Fruit fly (Drosophila melanogaster) whole organism, embryonic: ENCODE data around the gene Mco1.
A peak's percentile ranks its signal among the peaks of the same experiment; 100 is the strongest.

Experiments used
- Atf-2 ChIP-seq: fragments of 200-800 bp; sonication (Bioruptor generic); optimal IDR thresholded peaks from 2 replicates; lab custom pipeline; 2016; ENCODE audit warnings: missing biosample characterization, missing genetic modification characterization
- BEAF-32 ChIP-seq: fragments of 200-800 bp; sonication (Bioruptor generic); optimal IDR thresholded peaks from 3 replicates; lab custom pipeline; 2017; ENCODE audit warnings: missing biosample characterization, missing genetic modification characterization, mild to moderate bottlenecking, moderate library complexity, missing genetic modification reagents
- CG10543 ChIP-seq: fragments of 200-800 bp; sonication (Bioruptor generic); optimal IDR thresholded peaks from 3 replicates; lab custom pipeline; 2017; ENCODE audit warnings: missing biosample characterization, mild to moderate bottlenecking, missing genetic modification characterization, moderate library complexity
- CG11247 ChIP-seq: fragments of 200-800 bp; sonication (Bioruptor generic); IDR thresholded peaks from 2 replicates; pipeline ENCODE4 v1.3.6; 2022; ENCODE audit warnings: missing biosample characterization, missing genetic modification characterization
- CG12391 ChIP-seq: fragments of 200-800 bp; sonication (Bioruptor generic); optimal IDR thresholded peaks from 3 replicates; lab custom pipeline; 2018; ENCODE audit warnings: missing biosample characterization, mild to moderate bottlenecking, missing genetic modification characterization, moderate library complexity
- CG12744 ChIP-seq: fragments of 200-800 bp; sonication (Bioruptor generic); optimal IDR thresholded peaks from 2 replicates; lab custom pipeline; 2016; ENCODE audit warnings: missing biosample characterization, missing genetic modification characterization
- CG12769 ChIP-seq: fragments of 200-800 bp; sonication (Bioruptor generic); optimal IDR thresholded peaks from 2 replicates; lab custom pipeline; 2019; ENCODE audit warnings: missing biosample characterization, mild to moderate bottlenecking, missing genetic modification characterization, moderate library complexity
- CG15479 ChIP-seq: fragments of 200-800 bp; sonication (Bioruptor generic); optimal IDR thresholded peaks from 3 replicates; lab custom pipeline; 2019; ENCODE audit warnings: missing biosample characterization, mild to moderate bottlenecking, missing genetic modification characterization, moderate library complexity
- CG17361 ChIP-seq: fragments of 200-800 bp; sonication (Bioruptor generic); IDR thresholded peaks from 3 replicates; pipeline ENCODE4 v1.3.6; 2022; ENCODE audit warnings: missing biosample characterization, missing genetic modification characterization
- CG17568 ChIP-seq: fragments of 200-800 bp; sonication (Bioruptor generic); optimal IDR thresholded peaks from 2 replicates; lab custom pipeline; 2018; ENCODE audit warnings: missing biosample characterization, mild to moderate bottlenecking, missing genetic modification characterization, moderate library complexity
- CG18619 ChIP-seq: fragments of 200-800 bp; sonication (Bioruptor generic); optimal IDR thresholded peaks from 3 replicates; lab custom pipeline; 2017; ENCODE audit warnings: missing biosample characterization, mild to moderate bottlenecking, missing genetic modification characterization
- CG2199 ChIP-seq: fragments of 200-800 bp; sonication (Bioruptor generic); IDR thresholded peaks from 3 replicates; pipeline ENCODE4 v1.3.6; 2022; ENCODE audit warnings: missing biosample characterization, missing genetic modification characterization
- CG30020 ChIP-seq: fragments of 200-800 bp; optimal IDR thresholded peaks from 2 replicates; lab custom pipeline; 2019; ENCODE audit warnings: missing biosample characterization, mild to moderate bottlenecking, missing genetic modification characterization, moderate library complexity
- CG3726 ChIP-seq: fragments of 200-800 bp; sonication (Bioruptor generic); IDR thresholded peaks from 3 replicates; pipeline ENCODE4, ENCODE4 v1.3.6; 2022; ENCODE audit warnings: missing biosample characterization, missing genetic modification characterization
- CG3838 ChIP-seq: fragments of 200-800 bp; sonication (Bioruptor generic); optimal IDR thresholded peaks from 3 replicates; lab custom pipeline; 2016; ENCODE audit warnings: missing biosample characterization, missing genetic modification characterization
- CG4404 ChIP-seq: fragments of 200-800 bp; sonication (Bioruptor generic); IDR thresholded peaks from 2 replicates; pipeline ENCODE4 v1.3.6; 2022; ENCODE audit warnings: missing biosample characterization, missing genetic modification characterization
- CG7357 ChIP-seq: fragments of 200-800 bp; sonication (Bioruptor generic); IDR thresholded peaks from 3 replicates; pipeline ENCODE4 v1.3.6; 2022; ENCODE audit warnings: missing biosample characterization, missing genetic modification characterization
- CG7556 ChIP-seq: fragments of 200-800 bp; sonication (Bioruptor generic); optimal IDR thresholded peaks from 2 replicates; lab custom pipeline; 2017; ENCODE audit warnings: missing biosample characterization, mild to moderate bottlenecking, missing genetic modification characterization
- CkIIα-i1 ChIP-seq: fragments of 200-800 bp; sonication (Bioruptor generic); IDR thresholded peaks from 2 replicates; pipeline ENCODE4 v1.3.6; 2022; ENCODE audit warnings: missing biosample characterization, missing genetic modification characterization
- D ChIP-seq, 2 experiments: fragments of 200-800 bp in 1 of 2; fragments of >200 bp in 1 of 2; sonication (Bioruptor generic) in 1 of 2; optimal IDR thresholded peaks; 2 replicates in 1 of 2; 3 replicates in 1 of 2; lab custom pipeline; 2017; ENCODE audit warnings: mild to moderate bottlenecking in 1 of 2, missing biosample characterization in 1 of 2, missing genetic modification characterization in 1 of 2, missing genetic modification reagents in 1 of 2
- HLH54F ChIP-seq: fragments of 200-800 bp; sonication (Bioruptor generic); optimal IDR thresholded peaks from 3 replicates; lab custom pipeline; 2016; ENCODE audit warnings: missing biosample characterization, missing genetic modification characterization
- Hr78 ChIP-seq, 2 experiments: fragments of 200-800 bp in 1 of 2; fragments of >200 bp in 1 of 2; sonication (Bioruptor generic) in 1 of 2; optimal IDR thresholded peaks; 2 replicates each; lab custom pipeline; 2017 to 2019; ENCODE audit warnings: missing biosample characterization in 2 of 2, missing genetic modification characterization in 2 of 2, mild to moderate bottlenecking in 1 of 2, moderate library complexity in 1 of 2
- Kr ChIP-seq: fragments of 200-800 bp; sonication (Bioruptor generic); optimal IDR thresholded peaks from 2 replicates; lab custom pipeline; 2017; ENCODE audit warnings: missing biosample characterization, mild to moderate bottlenecking, missing genetic modification characterization
- Med ChIP-seq: fragments of 200-800 bp; sonication (Bioruptor generic); peaks from one replicate; lab custom pipeline; 2016; ENCODE audit warnings: missing biosample characterization, missing genetic modification characterization, mild to moderate bottlenecking, inconsistent platforms, moderate library complexity
- Myb ChIP-seq: fragments of 200-800 bp; sonication (Bioruptor generic); optimal IDR thresholded peaks from 2 replicates; lab custom pipeline; 2016; ENCODE audit warnings: missing biosample characterization, missing genetic modification characterization
- NC2α ChIP-seq: fragments of 200-800 bp; sonication (Bioruptor generic); optimal IDR thresholded peaks from 2 replicates; lab custom pipeline; 2016; ENCODE audit warnings: missing biosample characterization, missing genetic modification characterization
- NFAT ChIP-seq: fragments of 200-800 bp; sonication (Bioruptor generic); IDR thresholded peaks from 2 replicates; pipeline ENCODE4 v1.3.6; 2022; ENCODE audit warnings: missing biosample characterization, missing genetic modification characterization
- Opbp ChIP-seq: fragments of 200-800 bp; sonication (Bioruptor generic); IDR thresholded peaks from 3 replicates; pipeline ENCODE4 v1.3.6; 2022; ENCODE audit warnings: missing biosample characterization, missing genetic modification characterization; ENCODE audit not compliant: partially characterized antibody
- Pdp1 ChIP-seq, 2 experiments: fragments of 200-800 bp; sonication (Bioruptor generic); optimal IDR thresholded peaks; 3 replicates each; lab custom pipeline; 2016; ENCODE audit warnings: missing biosample characterization in 2 of 2, missing genetic modification characterization in 2 of 2, mild to moderate bottlenecking in 1 of 2, moderate library complexity in 1 of 2
- Six4 ChIP-seq: fragments of 200-800 bp; sonication (Bioruptor generic); optimal IDR thresholded peaks from 2 replicates; lab custom pipeline; 2016; ENCODE audit warnings: missing biosample characterization, missing genetic modification characterization
- ac ChIP-seq: fragments of 200-800 bp; sonication (Bioruptor generic); optimal IDR thresholded peaks from 3 replicates; lab custom pipeline; 2017; ENCODE audit warnings: missing biosample characterization, mild to moderate bottlenecking, missing genetic modification characterization
- cato ChIP-seq: fragments of 200-800 bp; sonication (Bioruptor generic); optimal IDR thresholded peaks from 2 replicates; lab custom pipeline; 2016; ENCODE audit warnings: missing biosample characterization, missing genetic modification characterization, borderline replicate concordance
- dan ChIP-seq: fragments of 200-800 bp; sonication (Bioruptor generic); IDR thresholded peaks from 2 replicates; pipeline ENCODE4 v1.3.6; 2022; ENCODE audit warnings: missing biosample characterization, missing genetic modification characterization
- dm ChIP-seq: fragments of 200-800 bp; sonication (Bioruptor generic); optimal IDR thresholded peaks from 3 replicates; lab custom pipeline; 2016; ENCODE audit warnings: missing biosample characterization, missing genetic modification characterization
- dpn ChIP-seq, 2 experiments: fragments of 200-800 bp; sonication (Bioruptor generic); optimal IDR thresholded peaks; 3 replicates each; lab custom pipeline; 2016; ENCODE audit warnings: missing biosample characterization in 2 of 2, missing genetic modification characterization in 2 of 2
- fd64A ChIP-seq: fragments of 200-800 bp; sonication (Bioruptor generic); optimal IDR thresholded peaks from 3 replicates; lab custom pipeline; 2018; ENCODE audit warnings: missing biosample characterization, mild to moderate bottlenecking, missing genetic modification characterization
- gcm2 ChIP-seq: fragments of 200-800 bp; sonication (Bioruptor generic); optimal IDR thresholded peaks from 2 replicates; lab custom pipeline; 2016; ENCODE audit warnings: missing biosample characterization, missing genetic modification characterization
- gsb-n ChIP-seq: fragments of 200-800 bp; sonication (Bioruptor generic); optimal IDR thresholded peaks from 3 replicates; lab custom pipeline; 2018; ENCODE audit warnings: missing biosample characterization, mild to moderate bottlenecking, missing genetic modification characterization
- insv ChIP-seq, 2 experiments: fragments of 200-800 bp; sonication (Bioruptor generic); optimal IDR thresholded peaks; 3 replicates each; lab custom pipeline; 2016 to 2018; ENCODE audit warnings: missing biosample characterization in 2 of 2, missing genetic modification characterization in 2 of 2
- nau ChIP-seq: fragments of 200-800 bp; sonication (Bioruptor generic); optimal IDR thresholded peaks from 3 replicates; lab custom pipeline; 2017; ENCODE audit warnings: missing biosample characterization, mild to moderate bottlenecking, missing genetic modification characterization, missing genetic modification reagents
- pnt ChIP-seq: fragments of 200-800 bp; sonication (Bioruptor generic); optimal IDR thresholded peaks from 3 replicates; lab custom pipeline; 2016; ENCODE audit warnings: missing biosample characterization, missing genetic modification characterization
- pros ChIP-seq: fragments of 200-800 bp; sonication (Bioruptor generic); optimal IDR thresholded peaks from 3 replicates; lab custom pipeline; 2019; ENCODE audit warnings: missing biosample characterization, mild to moderate bottlenecking, missing genetic modification characterization, moderate library complexity
- shn ChIP-seq: fragments of 200-800 bp; sonication (Bioruptor generic); optimal IDR thresholded peaks from 3 replicates; lab custom pipeline; 2016; ENCODE audit warnings: missing biosample characterization, missing genetic modification characterization
- sima ChIP-seq: fragments of 200-800 bp; sonication (Bioruptor generic); optimal IDR thresholded peaks from 2 replicates; lab custom pipeline; 2016; ENCODE audit warnings: missing biosample characterization, missing genetic modification characterization
- tll ChIP-seq, 2 experiments: fragments of 200-800 bp in 1 of 2; fragments of >200 bp in 1 of 2; sonication (Bioruptor generic) in 1 of 2; optimal IDR thresholded peaks; 2 replicates each; lab custom pipeline; 2017 to 2019; ENCODE audit warnings: missing biosample characterization in 2 of 2, missing genetic modification characterization in 2 of 2, mild to moderate bottlenecking in 1 of 2, moderate library complexity in 1 of 2
- unc-4 ChIP-seq: fragments of 200-800 bp; sonication (Bioruptor generic); IDR thresholded peaks from 2 replicates; pipeline ENCODE4 v1.3.6; 2022; ENCODE audit warnings: missing biosample characterization, missing genetic modification characterization; ENCODE audit not compliant: partially characterized antibody
- zen ChIP-seq: fragments of 200-800 bp; sonication (Bioruptor generic); optimal IDR thresholded peaks from 3 replicates; lab custom pipeline; 2018; ENCODE audit warnings: missing biosample characterization, mild to moderate bottlenecking, missing genetic modification characterization, moderate library complexity
- zen2 ChIP-seq: fragments of 200-800 bp; sonication (Bioruptor generic); IDR thresholded peaks from 3 replicates; pipeline ENCODE4 v1.3.6; 2022; ENCODE audit warnings: missing biosample characterization, missing genetic modification characterization; ENCODE audit not compliant: partially characterized antibody

The Mco1 gene

DNA sequence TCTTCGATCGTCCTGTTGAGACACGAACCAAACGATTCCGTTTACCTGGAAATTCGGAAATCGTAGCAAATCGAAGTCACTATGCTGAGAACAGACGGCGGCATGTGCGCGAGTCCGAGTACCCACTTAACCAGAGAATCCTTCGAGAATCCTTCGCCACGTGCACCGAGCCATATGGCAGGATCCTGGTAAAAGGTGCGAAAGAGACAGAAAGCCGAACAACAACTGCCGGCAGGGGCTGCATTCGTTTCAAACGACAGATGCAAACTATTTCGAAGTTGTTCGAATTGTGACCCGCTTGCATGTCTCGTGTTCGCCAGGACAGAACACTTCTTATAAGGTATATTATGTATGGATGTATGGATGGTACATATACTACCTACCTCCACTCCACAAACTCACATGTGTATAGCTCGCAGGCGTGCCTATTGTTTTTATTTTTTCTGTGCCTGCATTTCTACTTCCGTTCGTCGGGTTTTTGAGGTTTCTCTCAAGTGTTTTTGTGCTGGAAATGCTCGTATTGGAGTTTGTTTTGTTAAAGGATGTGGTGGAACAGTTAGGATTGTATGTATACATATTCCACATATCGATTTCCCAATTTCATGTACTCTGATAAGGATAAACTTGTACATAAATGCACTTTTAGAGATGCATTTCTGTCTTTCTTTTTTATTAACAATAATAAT lies 38.1 kb downstream of the Mco1 start (continued):
- no peak for TF ChIP-seq unc-4 (GFP tag; lab: Robert Waterston, UW)
- TF ChIP-seq Opbp (GFP tag; lab: Robert Waterston, UW), result no peak
- no peak for TF ChIP-seq gcm2
- TF ChIP-seq zen2 (GFP tag; lab: Robert Waterston, UW), result no peak
- no peak for TF ChIP-seq cato (GFP tag; lab: Kevin White, UChicago)
- no peak for TF ChIP-seq CG18619
- TF ChIP-seq CG12769 (tag; lab: Kevin White, UChicago), result no peak
- TF ChIP-seq CG7357 (GFP tag; lab: Robert Waterston, UW), result no peak
- TF ChIP-seq dm (GFP tag; lab: Kevin White, UChicago), result no peak
- peak; percentile 48 for TF ChIP-seq Kr
- no peak for TF ChIP-seq CG30020
- no peak for TF ChIP-seq fd64A (GFP tag; lab: Kevin White, UChicago)
- TF ChIP-seq Myb (GFP tag; lab: Kevin White, UChicago), result no peak
- peak; percentile 1 for TF ChIP-seq Med (GFP tag; lab: Kevin White, UChicago)
- no peak for TF ChIP-seq Atf-2 (GFP tag; lab: Kevin White, UChicago)
- no peak for TF ChIP-seq CG7556 (GFP tag; lab: Kevin White, UChicago)
- TF ChIP-seq dan (GFP tag; lab: Robert Waterston, UW), result no peak
- TF ChIP-seq CG3726 (GFP tag; lab: Robert Waterston, UW), result no peak
- TF ChIP-seq shn, result no peak
- TF ChIP-seq CG17361 (GFP tag; lab: Robert Waterston, UW), result no peak
- TF ChIP-seq nau (GFP tag; lab: Kevin White, UChicago), result no peak
- no peak for TF ChIP-seq BEAF-32 (GFP tag; lab: Kevin White, UChicago)
- TF ChIP-seq NFAT (GFP tag; lab: Robert Waterston, UW), result no peak
- no peak for TF ChIP-seq CG12744 (GFP tag; lab: Kevin White, UChicago)
- peak; percentile 65 for TF ChIP-seq CG15479 (GFP tag; lab: Kevin White, UChicago)
- TF ChIP-seq ac (GFP tag; lab: Kevin White, UChicago), result peak; percentile 61
- no peak for TF ChIP-seq pnt (GFP tag; lab: Kevin White, UChicago)
- TF ChIP-seq CkIIα-i1, result no peak
- TF ChIP-seq Six4 (GFP tag; lab: Kevin White, UChicago), result no peak
- TF ChIP-seq CG10543 (GFP tag; lab: Kevin White, UChicago), result no peak
- TF ChIP-seq NC2α (GFP tag; lab: Kevin White, UChicago), result no peak
- TF ChIP-seq Pdp1 (GFP tag; optimal IDR thresholded peaks at IDR 0.05; lab: Kevin White, UChicago), result no peak
- no peak for TF ChIP-seq CG17568 (GFP tag; lab: Kevin White, UChicago)
- TF ChIP-seq insv (GFP tag; optimal IDR thresholded peaks at IDR 0.05; lab: Kevin White, UChicago), result peak in 1 of 2 experiments; percentile 76
- no peak for TF ChIP-seq sima (GFP tag; lab: Kevin White, UChicago)
- no peak for TF ChIP-seq CG3838 (GFP tag; lab: Kevin White, UChicago)
- peak; percentile 89 for TF ChIP-seq D (optimal IDR thresholded peaks at IDR 0.05; lab: Kevin White, UChicago)
- TF ChIP-seq D (GFP tag; optimal IDR thresholded peaks at IDR 0.05; lab: Kevin White, UChicago), result no peak
- no peak for TF ChIP-seq CG4404 (GFP tag; lab: Robert Waterston, UW)
- peak; percentile 70; the same call in 1 of the 3 replicates for TF ChIP-seq CG2199
- TF ChIP-seq pros (GFP tag; lab: Kevin White, UChicago), result peak; percentile 62
- no peak for TF ChIP-seq dpn (GFP tag; optimal IDR thresholded peaks at IDR 0.05; lab: Kevin White, UChicago)
- TF ChIP-seq gsb-n, result no peak
- peak in 1 of 2 experiments; percentile 85 for TF ChIP-seq tll (GFP tag; optimal IDR thresholded peaks at IDR 0.05; lab: Kevin White, UChicago)
- TF ChIP-seq CG11247 (GFP tag; lab: Robert Waterston, UW), result no peak
- TF ChIP-seq CG12391 (tag; lab: Kevin White, UChicago), result no peak
- no peak for TF ChIP-seq HLH54F (GFP tag; lab: Kevin White, UChicago)
- TF ChIP-seq zen, result peak; percentile 32
- TF ChIP-seq Hr78 (GFP tag; optimal IDR thresholded peaks at IDR 0.05; lab: Kevin White, UChicago), result no peak
- TF ChIP-seq, all 482 proteins: peak for 14
